Fruit fly (Drosophila melanogaster) whole organism, adult: Measurements from ENCODE around the gene CG42272.

Source experiments
- CG11617 ChIP-seq: fragments of 200-800 bp; sonication (Bioruptor generic); optimal IDR thresholded peaks from 2 replicates; lab custom pipeline; 2017; ENCODE audit warnings: mild to moderate bottlenecking, missing biosample characterization, missing genetic modification reagents, missing genetic modification characterization
- CG12768 ChIP-seq: fragments of 200-800 bp; sonication (Bioruptor generic); optimal IDR thresholded peaks from 2 replicates; lab custom pipeline; 2017; ENCODE audit warnings: missing biosample characterization, missing genetic modification characterization, mild to moderate bottlenecking, moderate library complexity, missing genetic modification reagents
- CG14711 ChIP-seq: fragments of 200-800 bp; sonication (Bioruptor generic); optimal IDR thresholded peaks from 2 replicates; lab custom pipeline; 2018; ENCODE audit warnings: missing biosample characterization, mild to moderate bottlenecking, missing genetic modification characterization, moderate library complexity
- CG1620 ChIP-seq: fragments of 200-800 bp; sonication (Bioruptor generic); optimal IDR thresholded peaks from 2 replicates; lab custom pipeline; 2016; ENCODE audit warnings: missing biosample characterization, missing genetic modification characterization
- CG7045 ChIP-seq: fragments of 200-800 bp; sonication (Bioruptor generic); optimal IDR thresholded peaks from 2 replicates; lab custom pipeline; 2017; ENCODE audit warnings: missing biosample characterization, mild to moderate bottlenecking, missing genetic modification characterization
- Clk ChIP-seq: fragments of 200-800 bp; sonication (Bioruptor generic); optimal IDR thresholded peaks from 2 replicates; lab custom pipeline; 2017; ENCODE audit warnings: missing biosample characterization, missing genetic modification characterization
- Crg-1 ChIP-seq: fragments of 200-800 bp; sonication (Bioruptor generic); optimal IDR thresholded peaks from 2 replicates; lab custom pipeline; 2016; ENCODE audit warnings: missing biosample characterization, missing genetic modification characterization
- Hr96 ChIP-seq: fragments of 200-800 bp; sonication (Bioruptor generic); optimal IDR thresholded peaks from 2 replicates; lab custom pipeline; 2016; ENCODE audit warnings: missing biosample characterization, missing genetic modification characterization
- Mnt ChIP-seq: fragments of 200-800 bp; sonication (Bioruptor generic); optimal IDR thresholded peaks from 2 replicates; lab custom pipeline; 2016; ENCODE audit warnings: missing biosample characterization, mild to moderate bottlenecking, missing genetic modification characterization
- bab1 ChIP-seq: fragments of 200-800 bp; sonication (Bioruptor generic); optimal IDR thresholded peaks from 3 replicates; lab custom pipeline; 2019; ENCODE audit warnings: missing biosample characterization, mild to moderate bottlenecking, missing genetic modification characterization, moderate library complexity
- cnc ChIP-seq, 2 experiments: fragments of >200 bp; optimal IDR thresholded peaks; 2 replicates each; lab custom pipeline; 2017
- kay ChIP-seq: fragments of 200-800 bp; sonication (Bioruptor generic); peaks from one replicate; lab custom pipeline; 2016; ENCODE audit warnings: missing biosample characterization, missing genetic modification characterization, borderline replicate concordance
- ovo ChIP-seq: fragments of 200-800 bp; sonication (Bioruptor generic); optimal IDR thresholded peaks from 2 replicates; lab custom pipeline; 2016; ENCODE audit warnings: missing biosample characterization, missing genetic modification characterization
- toe ChIP-seq: fragments of 200-800 bp; sonication (Bioruptor generic); optimal IDR thresholded peaks from 2 replicates; lab custom pipeline; 2016; ENCODE audit warnings: missing biosample characterization, missing genetic modification characterization

DNA sequence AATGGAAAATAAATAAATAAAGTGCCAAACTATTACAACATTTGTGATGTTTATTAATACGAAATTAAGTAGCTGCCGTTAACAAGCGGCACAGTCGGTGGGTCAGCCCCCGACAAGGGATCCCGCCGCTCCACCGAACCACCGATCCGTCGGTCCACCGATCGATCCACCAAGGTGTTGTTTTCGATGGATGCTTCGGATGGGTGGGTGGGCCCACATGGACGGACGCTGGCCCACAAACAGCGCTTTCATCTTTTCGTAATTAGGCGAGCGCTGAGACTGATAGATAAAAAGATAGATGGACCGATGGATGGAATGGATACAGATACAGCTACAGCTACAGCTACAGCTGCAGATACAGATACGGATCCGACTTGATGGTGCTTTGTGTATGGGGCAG, 25.4 kb downstream of the CG42272 start:
- TF ChIP-seq CG14711 (no peak), Hr96 (no peak), bab1 (GFP tag; lab: Kevin White, UChicago) (no peak), kay (no peak), toe (no peak), CG12768 (GFP tag; lab: Kevin White, UChicago) (no peak), cnc (optimal IDR thresholded peaks at IDR 0.05; lab: Kevin White, UChicago) (no peak), CG11617 (GFP tag; lab: Kevin White, UChicago) (no peak), CG7045 (GFP tag; lab: Kevin White, UChicago) (no peak), Mnt (GFP tag; lab: Kevin White, UChicago) (no peak), CG1620 (no peak), Clk (GFP tag; lab: Kevin White, UChicago) (no peak), Crg-1 (GFP tag; lab: Kevin White, UChicago) (no peak), ovo (GFP tag; lab: Kevin White, UChicago) (no peak)
